Fruit fly (Drosophila melanogaster): Measurements from ENCODE around the gene OtopLc.

dm6 chrX:5603009-5603408 lies 59.7 kb downstream of the OtopLc start:
- TF ChIP-seq Sox15 (GFP tag; optimal IDR thresholded peaks at IDR 0.05): no peak
- no peak for TF ChIP-seq Hr39 (GFP tag; optimal IDR thresholded peaks at IDR 0.05)
- TF ChIP-seq topi (GFP tag; optimal IDR thresholded peaks at IDR 0.05): no peak
- TF ChIP-seq Blimp-1 (GFP tag; optimal IDR thresholded peaks at IDR 0.05): no peak
- TF ChIP-seq CG9139 (GFP tag; optimal IDR thresholded peaks at IDR 0.05): no peak
- no peak for TF ChIP-seq Sox102F (GFP tag; optimal IDR thresholded peaks at IDR 0.05)
- no peak for TF ChIP-seq CG6854 (GFP tag; optimal IDR thresholded peaks at IDR 0.05)
